Worm (Caenorhabditis elegans) whole organism, L1 larva: ENCODE data around the gene F14F3.4.

Experiments used
- C16A3.4 ChIP-seq: fragments of 150-350 bp; optimal IDR thresholded peaks from 2 replicates; lab custom pipeline; 2014; ENCODE audit warnings: missing biosample characterization, missing genetic modification characterization
- ama-1 ChIP-seq: fragments of 150-350 bp; optimal IDR thresholded peaks from 2 replicates; lab custom pipeline; 2014
- hlh-17 ChIP-seq: fragments of 200-800 bp; sonication (Bioruptor generic); optimal IDR thresholded peaks from 2 replicates; lab custom pipeline; 2018; ENCODE audit warnings: missing genetic modification characterization, mild to moderate bottlenecking, missing compliant biosample characterization, moderate library complexity, borderline replicate concordance

- TF ChIP-seq hlh-17 (no peak), C16A3.4 (tag; lab: Kevin White, UChicago) (no peak), ama-1 (lab: Kevin White, UChicago) (no peak)
These were observed 21.6 kb downstream of the F14F3.4 start, which contains the start of gene vab-3 for ce11 chrX:10499590-10499989.
